Fruit fly (Drosophila melanogaster) whole organism, embryonic: Measurements from ENCODE around the gene qtc.

Experiments used
- Bteb2 ChIP-seq: fragments of 200-800 bp; sonication (Bioruptor generic); optimal IDR thresholded peaks from 2 replicates; lab custom pipeline; 2016; ENCODE audit warnings: missing biosample characterization, missing genetic modification characterization
- CG10267 ChIP-seq: fragments of 200-800 bp; sonication (Bioruptor generic); optimal IDR thresholded peaks from 2 replicates; lab custom pipeline; 2018; ENCODE audit warnings: missing biosample characterization, mild to moderate bottlenecking, missing genetic modification characterization, moderate library complexity
- CG10321 ChIP-seq: fragments of 200-800 bp; sonication (Bioruptor generic); IDR thresholded peaks from 2 replicates; pipeline ENCODE4 v1.3.6; 2022; ENCODE audit warnings: missing biosample characterization, missing genetic modification characterization
- CG10431 ChIP-seq: fragments of 200-800 bp; sonication (Bioruptor generic); optimal IDR thresholded peaks from 3 replicates; lab custom pipeline; 2018; ENCODE audit warnings: missing biosample characterization, mild to moderate bottlenecking, missing genetic modification characterization
- CG12104 ChIP-seq: fragments of 200-800 bp; sonication (Bioruptor generic); optimal IDR thresholded peaks from 3 replicates; lab custom pipeline; 2016; ENCODE audit warnings: missing biosample characterization, missing genetic modification characterization
- CG12236 ChIP-seq: fragments of 200-800 bp; sonication (Bioruptor generic); optimal IDR thresholded peaks from 2 replicates; lab custom pipeline; 2016; ENCODE audit warnings: missing biosample characterization, missing genetic modification characterization
- CG12391 ChIP-seq: fragments of 200-800 bp; sonication (Bioruptor generic); optimal IDR thresholded peaks from 3 replicates; lab custom pipeline; 2018; ENCODE audit warnings: missing biosample characterization, mild to moderate bottlenecking, missing genetic modification characterization, moderate library complexity
- CG1529 ChIP-seq: fragments of 200-800 bp; sonication (Bioruptor generic); optimal IDR thresholded peaks from 3 replicates; lab custom pipeline; 2018; ENCODE audit warnings: missing biosample characterization, missing genetic modification characterization
- CG1602 ChIP-seq: fragments of 200-800 bp; sonication (Bioruptor generic); optimal IDR thresholded peaks from 3 replicates; lab custom pipeline; 2016; ENCODE audit warnings: missing biosample characterization, missing genetic modification characterization
- CG17912 ChIP-seq: fragments of 200-800 bp; sonication (Bioruptor generic); optimal IDR thresholded peaks from 2 replicates; lab custom pipeline; 2018; ENCODE audit warnings: missing biosample characterization, mild to moderate bottlenecking, missing genetic modification characterization
- CG2678 ChIP-seq: fragments of 200-800 bp; sonication (Bioruptor generic); optimal IDR thresholded peaks from 3 replicates; lab custom pipeline; 2019; ENCODE audit warnings: missing biosample characterization, mild to moderate bottlenecking, missing genetic modification characterization, moderate library complexity
- CG30403 ChIP-seq: fragments of 200-800 bp; sonication (Bioruptor generic); optimal IDR thresholded peaks from 3 replicates; lab custom pipeline; 2016; ENCODE audit warnings: missing biosample characterization, missing genetic modification characterization
- CG4404 ChIP-seq: fragments of 200-800 bp; sonication (Bioruptor generic); IDR thresholded peaks from 2 replicates; pipeline ENCODE4 v1.3.6; 2022; ENCODE audit warnings: missing biosample characterization, missing genetic modification characterization
- CG5245 ChIP-seq: fragments of 200-800 bp; sonication (Bioruptor generic); optimal IDR thresholded peaks from 3 replicates; lab custom pipeline; 2016; ENCODE audit warnings: missing biosample characterization, missing genetic modification characterization
- CG5953 ChIP-seq: fragments of 200-800 bp; sonication (Bioruptor generic); IDR thresholded peaks from 2 replicates; pipeline ENCODE4 v1.3.6; 2022; ENCODE audit warnings: missing biosample characterization, missing genetic modification characterization
- CG6683 ChIP-seq: fragments of 200-800 bp; sonication (Bioruptor generic); optimal IDR thresholded peaks from 2 replicates; lab custom pipeline; 2017; ENCODE audit warnings: missing biosample characterization, mild to moderate bottlenecking, missing genetic modification characterization, missing genetic modification reagents
- CG7556 ChIP-seq: fragments of 200-800 bp; sonication (Bioruptor generic); optimal IDR thresholded peaks from 2 replicates; lab custom pipeline; 2017; ENCODE audit warnings: missing biosample characterization, mild to moderate bottlenecking, missing genetic modification characterization
- CG9876 ChIP-seq: fragments of 200-800 bp; sonication (Bioruptor generic); optimal IDR thresholded peaks from 2 replicates; lab custom pipeline; 2016; ENCODE audit warnings: missing biosample characterization, missing genetic modification characterization
- CHES-1-like ChIP-seq: fragments of 200-800 bp; sonication (Bioruptor generic); optimal IDR thresholded peaks from 2 replicates; lab custom pipeline; 2016; ENCODE audit warnings: missing biosample characterization, missing genetic modification characterization
- Deaf1 ChIP-seq: fragments of 200-800 bp; optimal IDR thresholded peaks from 3 replicates; lab custom pipeline; 2019; ENCODE audit warnings: missing biosample characterization, mild to moderate bottlenecking, missing genetic modification characterization, moderate library complexity
- Elba2 ChIP-seq: fragments of 200-800 bp; sonication (Bioruptor generic); optimal IDR thresholded peaks from 3 replicates; lab custom pipeline; 2016; ENCODE audit warnings: missing biosample characterization, missing genetic modification characterization
- Fer3 ChIP-seq: fragments of 200-800 bp; sonication (Bioruptor generic); optimal IDR thresholded peaks from 2 replicates; lab custom pipeline; 2018; ENCODE audit warnings: missing biosample characterization, mild to moderate bottlenecking, missing genetic modification characterization, moderate library complexity
- GATAe ChIP-seq: fragments of 200-800 bp; sonication (Bioruptor generic); conservative IDR thresholded peaks from 2 replicates; pipeline ENCODE4 v1.3.6; 2022; ENCODE audit warnings: missing biosample characterization, missing genetic modification characterization
- Gsc ChIP-seq: fragments of 200-800 bp; sonication (Bioruptor generic); IDR thresholded peaks from 2 replicates; pipeline ENCODE4 v1.3.6; 2022; ENCODE audit warnings: missing biosample characterization, missing genetic modification characterization
- HLHmδ ChIP-seq: fragments of 200-800 bp; sonication (Bioruptor generic); optimal IDR thresholded peaks from 2 replicates; lab custom pipeline; 2018; ENCODE audit warnings: missing biosample characterization, mild to moderate bottlenecking, missing genetic modification characterization, moderate library complexity
- Hr3 ChIP-seq: fragments of 200-800 bp; sonication (Bioruptor generic); optimal IDR thresholded peaks from 3 replicates; lab custom pipeline; 2016; ENCODE audit warnings: missing biosample characterization, missing genetic modification characterization
- Hr39 ChIP-seq: fragments of >200 bp; optimal IDR thresholded peaks from 2 replicates; lab custom pipeline; 2017
- Kr ChIP-seq: fragments of 200-800 bp; sonication (Bioruptor generic); optimal IDR thresholded peaks from 2 replicates; lab custom pipeline; 2017; ENCODE audit warnings: missing biosample characterization, mild to moderate bottlenecking, missing genetic modification characterization
- Xbp1 ChIP-seq: fragments of 200-800 bp; sonication (Bioruptor generic); optimal IDR thresholded peaks from 3 replicates; lab custom pipeline; 2016; ENCODE audit warnings: missing biosample characterization, mild to moderate bottlenecking, missing genetic modification characterization
- YL-1 ChIP-seq: fragments of 200-800 bp; sonication (Bioruptor generic); optimal IDR thresholded peaks from 3 replicates; lab custom pipeline; 2017; ENCODE audit warnings: missing biosample characterization, mild to moderate bottlenecking, missing genetic modification characterization
- ab ChIP-seq: fragments of 200-800 bp; sonication (Bioruptor generic); optimal IDR thresholded peaks from 2 replicates; lab custom pipeline; 2016; ENCODE audit warnings: missing biosample characterization, missing genetic modification characterization
- aop ChIP-seq: fragments of 200-800 bp; sonication (Bioruptor generic); IDR thresholded peaks from 2 replicates; pipeline ENCODE4 v1.3.6; 2022; ENCODE audit warnings: missing biosample characterization, missing genetic modification characterization
- crol ChIP-seq: fragments of 200-800 bp; sonication (Bioruptor generic); IDR thresholded peaks from 2 replicates; pipeline ENCODE4 v1.3.6; 2022; ENCODE audit warnings: missing biosample characterization, missing genetic modification characterization
- danr ChIP-seq: fragments of 200-800 bp; sonication (Bioruptor generic); IDR thresholded peaks from 2 replicates; pipeline ENCODE4 v1.3.6; 2022; ENCODE audit warnings: missing biosample characterization, missing genetic modification characterization
- grn ChIP-seq: fragments of 200-800 bp; sonication (Bioruptor generic); optimal IDR thresholded peaks from 3 replicates; lab custom pipeline; 2017; ENCODE audit warnings: missing biosample characterization, missing genetic modification characterization
- ham ChIP-seq: fragments of 200-800 bp; sonication (Bioruptor generic); IDR thresholded peaks from 2 replicates; pipeline ENCODE4 v1.3.6; 2022; ENCODE audit warnings: missing biosample characterization, missing genetic modification characterization
- hth ChIP-seq: fragments of >200 bp; optimal IDR thresholded peaks from 2 replicates; lab custom pipeline; 2017; ENCODE audit warnings: inconsistent platforms
- lbe ChIP-seq: fragments of 200-800 bp; sonication (Bioruptor generic); optimal IDR thresholded peaks from 2 replicates; lab custom pipeline; 2016; ENCODE audit warnings: missing biosample characterization, mild to moderate bottlenecking, missing genetic modification characterization
- nom ChIP-seq: fragments of 200-800 bp; sonication (Bioruptor generic); optimal IDR thresholded peaks from 2 replicates; lab custom pipeline; 2017; ENCODE audit warnings: missing biosample characterization, missing genetic modification characterization, mild to moderate bottlenecking, moderate library complexity, missing genetic modification reagents
- pita ChIP-seq: fragments of 200-800 bp; sonication (Bioruptor generic); optimal IDR thresholded peaks from 2 replicates; lab custom pipeline; 2017; ENCODE audit warnings: missing biosample characterization, mild to moderate bottlenecking, missing genetic modification characterization
- psq ChIP-seq: fragments of 200-800 bp; sonication (Bioruptor generic); optimal IDR thresholded peaks from 2 replicates; lab custom pipeline; 2017; ENCODE audit warnings: missing biosample characterization, missing genetic modification characterization
- ranshi ChIP-seq: fragments of 200-800 bp; sonication (Bioruptor generic); IDR thresholded peaks from 2 replicates; pipeline ENCODE4 v1.3.6; 2022; ENCODE audit warnings: missing biosample characterization, missing genetic modification characterization
- schlank ChIP-seq: fragments of 200-800 bp; sonication (Bioruptor generic); optimal IDR thresholded peaks from 2 replicates; lab custom pipeline; 2018; ENCODE audit warnings: missing biosample characterization, mild to moderate bottlenecking, missing genetic modification characterization
- seq ChIP-seq: fragments of 200-800 bp; sonication (Bioruptor generic); IDR thresholded peaks from 2 replicates; pipeline ENCODE4 v1.3.6; 2022; ENCODE audit warnings: missing biosample characterization, missing genetic modification characterization
- sisA ChIP-seq: fragments of 200-800 bp; sonication (Bioruptor generic); IDR thresholded peaks from 2 replicates; pipeline ENCODE4 v1.3.6; 2022; ENCODE audit warnings: missing biosample characterization, missing genetic modification characterization
- ssp ChIP-seq: fragments of 200-800 bp; sonication (Bioruptor generic); IDR thresholded peaks from 2 replicates; pipeline ENCODE4 v1.3.6; 2022; ENCODE audit warnings: missing biosample characterization, missing genetic modification characterization
- tgo ChIP-seq: fragments of 200-800 bp; sonication (Bioruptor generic); IDR thresholded peaks from 3 replicates; pipeline ENCODE4 v1.3.6; 2022; ENCODE audit warnings: missing biosample characterization, missing genetic modification characterization
- toy ChIP-seq: fragments of 200-800 bp; sonication (Bioruptor generic); IDR thresholded peaks from 2 replicates; pipeline ENCODE4 v1.3.6; 2022; ENCODE audit warnings: missing biosample characterization, missing genetic modification characterization
- trem ChIP-seq: fragments of 200-800 bp; optimal IDR thresholded peaks from 3 replicates; lab custom pipeline; 2019; ENCODE audit warnings: missing biosample characterization, mild to moderate bottlenecking, missing genetic modification characterization, moderate library complexity
- unc-4 ChIP-seq: fragments of 200-800 bp; sonication (Bioruptor generic); IDR thresholded peaks from 2 replicates; pipeline ENCODE4 v1.3.6; 2022; ENCODE audit warnings: missing biosample characterization, missing genetic modification characterization; ENCODE audit not compliant: partially characterized antibody
- usp ChIP-seq: fragments of >200 bp; optimal IDR thresholded peaks from 2 replicates; lab custom pipeline; 2017; ENCODE audit warnings: missing biosample characterization, missing genetic modification characterization
- vnd ChIP-seq: fragments of 200-800 bp; sonication (Bioruptor generic); IDR thresholded peaks from 3 replicates; pipeline ENCODE4 v1.3.6; 2022; ENCODE audit warnings: missing biosample characterization, missing genetic modification characterization; ENCODE audit not compliant: partially characterized antibody
- zen ChIP-seq: fragments of 200-800 bp; sonication (Bioruptor generic); optimal IDR thresholded peaks from 3 replicates; lab custom pipeline; 2018; ENCODE audit warnings: missing biosample characterization, mild to moderate bottlenecking, missing genetic modification characterization, moderate library complexity

The qtc gene

DNA sequence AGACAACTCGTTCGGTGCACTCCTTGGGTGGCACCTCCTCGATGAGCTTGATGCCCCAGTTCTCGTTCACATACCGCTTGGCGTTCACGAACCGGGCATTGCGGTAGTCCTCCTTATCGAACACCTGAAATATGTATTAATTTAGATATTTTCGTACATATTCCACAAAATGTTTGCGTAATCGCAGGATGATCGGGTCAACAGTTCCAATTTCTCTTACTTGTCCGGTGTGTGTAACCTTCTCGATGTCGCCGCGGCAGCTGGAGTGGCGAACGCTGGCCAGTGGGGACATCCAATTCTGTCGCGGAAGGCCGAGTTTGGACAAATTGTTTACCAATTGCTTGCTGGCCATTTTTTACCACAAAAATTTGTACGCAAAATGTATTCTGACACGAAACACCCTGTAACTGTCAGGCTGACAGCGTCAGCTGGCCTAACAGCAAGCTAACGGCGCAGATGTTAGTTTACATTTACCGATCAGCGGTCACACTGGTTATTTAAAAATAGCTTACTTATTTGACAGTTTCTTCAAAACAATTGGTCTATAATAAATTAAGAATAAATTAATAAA is 39.3 kb downstream of the qtc start, which contains the start of gene ND-13A (continued):
- TF ChIP-seq CG10431 (GFP tag; lab: Kevin White, UChicago) (no peak), Kr (no peak), Gsc (GFP tag; lab: Robert Waterston, UW) (no peak), Hr39 (lab: Kevin White, UChicago) (no peak), ranshi (no peak), toy (GFP tag; lab: Robert Waterston, UW) (no peak), aop (GFP tag; lab: Robert Waterston, UW) (no peak), ssp (no peak), seq (GFP tag; lab: Robert Waterston, UW) (no peak), lbe (no peak), CG30403 (no peak), ab (no peak), trem (tag; lab: Kevin White, UChicago) (peak; percentile 25), CG12391 (peak; percentile 4), zen (tag; lab: Kevin White, UChicago) (no peak), HLHmδ (GFP tag; lab: Kevin White, UChicago) (no peak), Xbp1 (GFP tag; lab: Kevin White, UChicago) (no peak), Hr3 (no peak), CG1602 (GFP tag; lab: Kevin White, UChicago) (no peak), CG12236 (no peak), Bteb2 (GFP tag; lab: Kevin White, UChicago) (no peak), vnd (no peak), unc-4 (GFP tag; lab: Robert Waterston, UW) (peak; percentile 39; the same call in 1 of the 2 replicates), YL-1 (GFP tag; lab: Kevin White, UChicago) (peak; percentile 67), CG1529 (GFP tag; lab: Kevin White, UChicago) (no peak), CG5245 (GFP tag; lab: Kevin White, UChicago) (no peak), schlank (tag; lab: Kevin White, UChicago) (no peak), CG12104 (GFP tag; lab: Kevin White, UChicago) (no peak), usp (GFP tag; lab: Kevin White, UChicago) (no peak), CG5953 (GFP tag; lab: Robert Waterston, UW) (no peak), Elba2 (peak; percentile 28), hth (no peak), CG2678 (tag; lab: Kevin White, UChicago) (no peak), CG17912 (no peak), CG7556 (GFP tag; lab: Kevin White, UChicago) (no peak), crol (no peak), Fer3 (tag; lab: Kevin White, UChicago) (no peak), GATAe (GFP tag; lab: Robert Waterston, UW) (no peak), CG4404 (GFP tag; lab: Robert Waterston, UW) (no peak), tgo (GFP tag; lab: Robert Waterston, UW) (no peak), grn (GFP tag; lab: Kevin White, UChicago) (no peak), CG10321 (GFP tag; lab: Robert Waterston, UW) (no peak), CHES-1-like (GFP tag; lab: Kevin White, UChicago) (no peak), CG9876 (no peak), Deaf1 (tag; lab: Kevin White, UChicago) (no peak), sisA (GFP tag; lab: Robert Waterston, UW) (no peak), nom (GFP tag; lab: Kevin White, UChicago) (peak; percentile 36), ham (no peak), CG10267 (peak; percentile 2), CG6683 (GFP tag; lab: Kevin White, UChicago) (no peak), psq (GFP tag; lab: Kevin White, UChicago) (no peak), danr (GFP tag; lab: Robert Waterston, UW) (no peak), pita (no peak)
